Worm (Caenorhabditis elegans) whole organism, L4 larva: ENCODE data around the gene nhr-65.

Experiments used
- F10B5.3 ChIP-seq: sonication (generic microtip); optimal IDR thresholded peaks from 2 replicates; lab custom pipeline; 2016; ENCODE audit warnings: mild to moderate bottlenecking, missing genetic modification characterization, missing compliant biosample characterization
- F44E2.7 ChIP-seq: fragments of 200-800 bp; sonication (Bioruptor generic); IDR thresholded peaks from 2 replicates; pipeline ENCODE4 v2.1.2; 2022; ENCODE audit warnings: missing genetic modification characterization, missing compliant biosample characterization
- T20F7.1 ChIP-seq: fragments of 200-800 bp; sonication (Bioruptor generic); optimal IDR thresholded peaks from 2 replicates; lab custom pipeline; 2018; ENCODE audit warnings: mild to moderate bottlenecking, missing genetic modification characterization, missing compliant biosample characterization
- T26A8.4 ChIP-seq: fragments of 200-800 bp; sonication (Bioruptor generic); IDR thresholded peaks from 2 replicates; pipeline ENCODE4 v1.3.6; 2022; ENCODE audit warnings: missing genetic modification characterization, missing compliant biosample characterization
- Y48G9A.11 ChIP-seq: fragments of 200-800 bp; sonication (Bioruptor generic); IDR thresholded peaks from 2 replicates; pipeline ENCODE4 v1.3.6; 2022; ENCODE audit warnings: missing genetic modification reagents, missing genetic modification characterization, missing compliant biosample characterization
- Y75B8A.6 ChIP-seq: fragments of 200-800 bp; sonication (Bioruptor generic); IDR thresholded peaks from 2 replicates; pipeline ENCODE4 v1.3.6; 2022; ENCODE audit warnings: missing genetic modification reagents, missing genetic modification characterization, missing compliant biosample characterization
- ZK546.5 ChIP-seq, 2 experiments: sonication (generic microtip); optimal IDR thresholded peaks; 2 replicates each; lab custom pipeline; 2017; ENCODE audit warnings: missing biosample characterization in 2 of 2, missing genetic modification characterization in 2 of 2
- aha-1 ChIP-seq: fragments of 150-350 bp; peaks from one replicate; lab custom pipeline; 2014; ENCODE audit warnings: missing biosample characterization, missing genetic modification characterization
- arid-1 ChIP-seq: fragments of 200-800 bp; sonication (Bioruptor generic); conservative IDR thresholded peaks from 2 replicates; pipeline ENCODE4 v1.3.6; 2022; ENCODE audit warnings: missing genetic modification reagents, missing genetic modification characterization, missing compliant biosample characterization
- attf-4 ChIP-seq: sonication (generic microtip); optimal IDR thresholded peaks from 3 replicates; lab custom pipeline; 2017; ENCODE audit warnings: missing biosample characterization, missing genetic modification characterization
- ceh-62 ChIP-seq: sonication (generic microtip); optimal IDR thresholded peaks from 2 replicates; lab custom pipeline; 2017; ENCODE audit warnings: missing biosample characterization, missing genetic modification characterization
- cey-2 ChIP-seq: sonication (generic microtip); optimal IDR thresholded peaks from 3 replicates; lab custom pipeline; 2017; ENCODE audit warnings: missing genetic modification characterization, mild to moderate bottlenecking, missing compliant biosample characterization, antibody characterized with exemption, borderline replicate concordance; ENCODE audit not compliant: insufficient read depth
- daf-16 ChIP-seq, 3 experiments: sonication (generic microtip); optimal IDR thresholded peaks; 2 replicates each; lab custom pipeline; 2016 to 2017; ENCODE audit warnings: missing genetic modification characterization in 3 of 3, missing genetic modification reagents in 3 of 3, mild to moderate bottlenecking in 2 of 3, missing compliant biosample characterization in 2 of 3, missing biosample characterization in 1 of 3, moderate library complexity in 1 of 3
- daf-8 ChIP-seq: fragments of 200-800 bp; sonication (Bioruptor generic); IDR thresholded peaks from 2 replicates; pipeline ENCODE4 v1.3.6; 2022; ENCODE audit warnings: missing genetic modification characterization, missing compliant biosample characterization
- dmd-6 ChIP-seq: fragments of 200-800 bp; sonication (Bioruptor generic); IDR thresholded peaks from 2 replicates; pipeline ENCODE4 v1.3.6; 2022; ENCODE audit warnings: missing genetic modification reagents, missing genetic modification characterization, missing compliant biosample characterization
- dve-1 ChIP-seq: sonication (generic microtip); optimal IDR thresholded peaks from 2 replicates; lab custom pipeline; 2017; ENCODE audit warnings: antibody characterized with exemption, mild to moderate bottlenecking, missing genetic modification characterization, missing compliant biosample characterization; ENCODE audit not compliant: insufficient read depth
- egl-27 ChIP-seq: sonication (generic microtip); optimal IDR thresholded peaks from 3 replicates; lab custom pipeline; 2017; ENCODE audit warnings: missing biosample characterization, missing genetic modification reagents, missing genetic modification characterization
- egl-43 ChIP-seq: fragments of 200-800 bp; sonication (Bioruptor generic); IDR thresholded peaks from 2 replicates; pipeline ENCODE4 v1.3.6; 2022; ENCODE audit warnings: missing genetic modification reagents, missing genetic modification characterization, missing compliant biosample characterization
- fkh-10 ChIP-seq: fragments of 150-350 bp; optimal IDR thresholded peaks from 2 replicates; lab custom pipeline; 2014; ENCODE audit warnings: missing biosample characterization, missing genetic modification reagents, missing genetic modification characterization
- hif-1 ChIP-seq, 2 experiments: sonication (generic microtip); optimal IDR thresholded peaks; 2 replicates each; lab custom pipeline; 2016 to 2017; ENCODE audit warnings: missing compliant biosample characterization in 2 of 2, missing genetic modification characterization in 2 of 2, missing genetic modification reagents in 2 of 2, missing genotype in 2 of 2, mild to moderate bottlenecking in 1 of 2
- hlh-11 ChIP-seq: fragments of 200-800 bp; sonication (Bioruptor generic); optimal IDR thresholded peaks from 2 replicates; lab custom pipeline; 2018; ENCODE audit warnings: mild to moderate bottlenecking, missing genetic modification characterization, missing compliant biosample characterization
- hmg-1.1 ChIP-seq: fragments of 200-800 bp; sonication (Bioruptor generic); IDR thresholded peaks from 2 replicates; pipeline ENCODE4 v1.3.6; 2022; ENCODE audit warnings: missing genetic modification reagents, missing genetic modification characterization, missing compliant biosample characterization
- lim-7 ChIP-seq: fragments of 200-800 bp; sonication (Bioruptor generic); IDR thresholded peaks from 2 replicates; pipeline ENCODE4 v1.3.6; 2022; ENCODE audit warnings: missing genetic modification characterization, missing compliant biosample characterization
- lir-3 ChIP-seq: sonication (generic microtip); optimal IDR thresholded peaks from 2 replicates; lab custom pipeline; 2016; ENCODE audit warnings: mild to moderate bottlenecking, missing genetic modification characterization, missing compliant biosample characterization
- lsy-2 ChIP-seq, 2 experiments: fragments of 150-350 bp in 1 of 2; sonication (generic microtip) in 1 of 2; optimal IDR thresholded peaks; 2 replicates each; lab custom pipeline; 2014 to 2017; ENCODE audit warnings: missing biosample characterization in 2 of 2, missing genetic modification characterization in 2 of 2
- madf-5 ChIP-seq, 2 experiments: fragments of 200-800 bp; sonication (Bioruptor generic); IDR thresholded peaks; 2 replicates each; pipeline ENCODE4 v1.3.6; 2022; ENCODE audit warnings: missing compliant biosample characterization in 2 of 2, missing genetic modification characterization in 2 of 2
- mep-1 ChIP-seq: fragments of 150-350 bp; sonication (generic microtip); optimal IDR thresholded peaks from 3 replicates; lab custom pipeline; 2014; ENCODE audit warnings: missing biosample characterization, missing genetic modification characterization
- mes-2 ChIP-seq: sonication (generic microtip); optimal IDR thresholded peaks from 2 replicates; lab custom pipeline; 2016; ENCODE audit warnings: missing genotype, mild to moderate bottlenecking, missing genetic modification characterization, missing compliant biosample characterization; ENCODE audit not compliant: poor library complexity, severe bottlenecking
- mxl-2 ChIP-seq: fragments of 200-800 bp; sonication (Bioruptor generic); conservative IDR thresholded peaks from 2 replicates; pipeline ENCODE4 v1.3.6; 2022; ENCODE audit warnings: missing genetic modification reagents, missing genetic modification characterization, missing compliant biosample characterization
- mxl-3 ChIP-seq: fragments of 200-800 bp; sonication (Bioruptor generic); optimal IDR thresholded peaks from 2 replicates; lab custom pipeline; 2018; ENCODE audit warnings: mild to moderate bottlenecking, missing genetic modification characterization, missing compliant biosample characterization
- nhr-10 ChIP-seq: fragments of 150-350 bp; optimal IDR thresholded peaks from 2 replicates; lab custom pipeline; 2014; ENCODE audit warnings: missing biosample characterization, missing genetic modification characterization
- nhr-237 ChIP-seq: sonication (generic microtip); optimal IDR thresholded peaks from 2 replicates; lab custom pipeline; 2017; ENCODE audit warnings: missing biosample characterization, missing genetic modification characterization
- nhr-25 ChIP-seq: sonication (generic microtip); optimal IDR thresholded peaks from 2 replicates; lab custom pipeline; 2017; ENCODE audit warnings: missing genetic modification characterization, mild to moderate bottlenecking, missing compliant biosample characterization, antibody characterized with exemption, moderate library complexity, borderline replicate concordance; ENCODE audit not compliant: insufficient read depth
- nhr-28 ChIP-seq: fragments of 150-350 bp; optimal IDR thresholded peaks from 2 replicates; lab custom pipeline; 2014; ENCODE audit warnings: missing biosample characterization, missing genetic modification characterization
- rbr-2 ChIP-seq: sonication (generic microtip); optimal IDR thresholded peaks from 2 replicates; lab custom pipeline; 2016; ENCODE audit warnings: missing genotype, missing genetic modification characterization, missing compliant biosample characterization
- snpc-1.2 ChIP-seq: fragments of 200-800 bp; sonication (Bioruptor generic); IDR thresholded peaks from 2 replicates; pipeline ENCODE4 v1.3.6; 2022; ENCODE audit warnings: missing genetic modification reagents, missing genetic modification characterization, missing compliant biosample characterization
- spr-1 ChIP-seq: sonication (generic microtip); optimal IDR thresholded peaks from 2 replicates; lab custom pipeline; 2016; ENCODE audit warnings: mild to moderate bottlenecking, missing genetic modification characterization, missing compliant biosample characterization
- unc-39 ChIP-seq: sonication (generic microtip); optimal IDR thresholded peaks from 2 replicates; lab custom pipeline; 2017; ENCODE audit warnings: missing biosample characterization, missing genetic modification characterization
- zag-1 ChIP-seq: fragments of 150-350 bp; optimal IDR thresholded peaks from 2 replicates; lab custom pipeline; 2014; ENCODE audit warnings: missing biosample characterization, missing genetic modification characterization
- zfp-2 ChIP-seq: sonication (generic microtip); optimal IDR thresholded peaks from 2 replicates; lab custom pipeline; 2016; ENCODE audit warnings: mild to moderate bottlenecking, missing genetic modification characterization, missing compliant biosample characterization
- zip-11 ChIP-seq: fragments of 200-800 bp; sonication (Bioruptor generic); IDR thresholded peaks from 2 replicates; pipeline ENCODE4 v1.3.6; 2022; ENCODE audit warnings: missing genetic modification characterization, missing compliant biosample characterization

Gene nhr-65

DNA sequence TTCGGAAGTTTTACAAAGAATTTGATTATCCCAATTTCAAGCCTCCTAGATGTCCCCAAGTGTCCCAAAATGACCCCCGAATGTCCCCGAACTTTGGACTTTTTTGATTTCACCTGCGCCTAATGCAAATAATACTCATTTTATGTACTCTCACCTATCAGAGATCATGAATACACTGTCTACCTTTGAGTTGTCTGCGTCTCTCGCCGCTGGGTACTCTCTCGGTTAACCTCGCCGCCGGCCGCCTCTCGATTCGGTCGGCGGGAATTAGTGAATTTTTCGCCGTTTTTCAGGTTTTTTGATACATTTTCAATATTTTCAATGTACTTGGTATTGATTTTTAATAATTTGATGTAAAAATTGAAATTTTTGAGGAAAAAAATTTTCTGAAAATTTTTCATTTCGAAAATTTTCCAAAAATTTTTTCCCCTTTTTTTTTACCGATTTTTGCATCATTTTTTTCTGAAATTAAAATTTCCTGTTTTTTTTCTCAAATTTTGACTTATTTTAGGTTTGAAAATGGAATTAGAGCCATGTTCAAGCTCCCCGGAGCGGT, at the start of gene nhr-65:
nhr-65 (plus strand) TSS at position 506 of the 556 bp plus-strand sequence.
- TF ChIP-seq hlh-11 (tag; lab: Kevin White, UChicago) (peak; percentile 47), unc-39 (tag; lab: Kevin White, UChicago) (no peak), ceh-62 (tag; lab: Kevin White, UChicago) (no peak), lim-7 (GFP tag; lab: Robert Waterston, UW) (no peak), rbr-2 (tag; lab: Kevin White, UChicago) (no peak), snpc-1.2 (no peak), lir-3 (no peak), lsy-2 (tag; optimal IDR thresholded peaks at IDR 0.05; lab: Kevin White, UChicago) (no peak), nhr-10 (tag; lab: Kevin White, UChicago) (no peak), zfp-2 (tag; lab: Kevin White, UChicago) (no peak), zip-11 (GFP tag; lab: Robert Waterston, UW) (no peak), nhr-25 (tag; lab: Kevin White, UChicago) (no peak), T26A8.4 (no peak), F10B5.3 (no peak), hif-1 (tag; optimal IDR thresholded peaks at IDR 0.05; lab: Kevin White, UChicago) (peak in 1 of 2 experiments; percentile 4), arid-1 (no peak), fkh-10 (GFP tag; lab: Kevin White, UChicago) (no peak), mxl-2 (GFP tag; lab: Robert Waterston, UW) (no peak), zag-1 (no peak), egl-27 (tag; lab: Kevin White, UChicago) (no peak), dmd-6 (peak; percentile 64), T20F7.1 (GFP tag; lab: Kevin White, UChicago) (no peak), daf-8 (GFP tag; lab: Robert Waterston, UW) (no peak), spr-1 (tag; lab: Kevin White, UChicago) (no peak), cey-2 (tag; lab: Kevin White, UChicago) (no peak), Y75B8A.6 (GFP tag; lab: Robert Waterston, UW) (no peak), F44E2.7 (GFP tag; lab: Robert Waterston, UW) (no peak), egl-43 (GFP tag; lab: Robert Waterston, UW) (no peak), hmg-1.1 (GFP tag; lab: Robert Waterston, UW) (peak; percentile 22; the same call in 1 of the 2 replicates), mep-1 (tag; lab: Kevin White, UChicago) (peak; percentile 40), nhr-237 (tag; lab: Kevin White, UChicago) (no peak), attf-4 (tag; lab: Kevin White, UChicago) (no peak), mxl-3 (no peak), dve-1 (tag; lab: Kevin White, UChicago) (peak; percentile 64), daf-16 (GFP tag; optimal IDR thresholded peaks at IDR 0.05; lab: Kevin White, UChicago) (no peak), daf-16 (tag; optimal IDR thresholded peaks at IDR 0.05; lab: Kevin White, UChicago) (peak; percentile 71), ZK546.5 (tag; optimal IDR thresholded peaks at IDR 0.05; lab: Kevin White, UChicago) (no peak), nhr-28 (tag; lab: Kevin White, UChicago) (peak; percentile 48), Y48G9A.11 (GFP tag; lab: Robert Waterston, UW) (no peak), mes-2 (tag; lab: Kevin White, UChicago) (peak; percentile 52)

DNA sequence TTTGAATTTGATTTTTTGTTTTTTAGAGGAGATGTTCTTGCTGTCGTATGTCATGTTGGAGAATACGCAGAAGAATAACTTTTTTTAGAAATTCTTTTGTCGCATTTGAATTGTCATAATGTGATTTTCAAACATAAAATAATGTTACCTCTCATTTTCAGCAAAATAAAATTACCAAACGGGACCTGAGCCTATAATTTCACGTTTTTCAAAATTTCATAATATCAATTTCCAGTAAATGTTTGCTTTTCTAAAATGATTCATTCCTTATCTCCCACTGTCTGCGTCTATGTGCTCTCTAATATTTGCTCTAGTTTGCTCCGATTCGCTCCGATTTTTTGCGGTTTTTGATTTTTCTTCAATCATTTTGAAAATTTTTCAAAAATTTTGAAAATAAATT, 48.4 kb upstream of the nhr-65 start, which contains the start of gene nhr-231:
nhr-231 (plus strand) TSS at position 301 of the 400 bp plus-strand sequence.
- TF ChIP-seq nhr-237 (tag; lab: Kevin White, UChicago) (no peak), madf-5 (GFP tag; IDR thresholded peaks at IDR 0.05; lab: Robert Waterston, UW) (no peak), ZK546.5 (tag; optimal IDR thresholded peaks at IDR 0.05; lab: Kevin White, UChicago) (no peak), aha-1 (tag; lab: Kevin White, UChicago) (peak; percentile 4)
- TF ChIP-seq, all 104 proteins: peak for 1
